Fruit fly (Drosophila melanogaster): ENCODE data around the gene CG6138.

- TF ChIP-seq fru (GFP tag; optimal IDR thresholded peaks at IDR 0.05) (no peak), psq (GFP tag; optimal IDR thresholded peaks at IDR 0.05) (no peak), pan (optimal IDR thresholded peaks at IDR 0.05) (no peak), ey (GFP tag; optimal IDR thresholded peaks at IDR 0.05) (no peak), Hr78 (GFP tag; optimal IDR thresholded peaks at IDR 0.05) (no peak), usp (GFP tag; optimal IDR thresholded peaks at IDR 0.05) (no peak), jim (GFP tag; optimal IDR thresholded peaks at IDR 0.05) (no peak), lola (GFP tag; optimal IDR thresholded peaks at IDR 0.05) (no peak), HLH106 (tag; optimal IDR thresholded peaks at IDR 0.05) (no peak), br (GFP tag; optimal IDR thresholded peaks at IDR 0.05) (no peak)
These were observed 14.5 kb downstream of the CG6138 start, which contains the start of gene CG34161 for dm6 chr2L:10581602-10582001.

Data from whole organism, wandering third instar larva.